Fruit fly (Drosophila melanogaster) whole organism, embryonic: ENCODE measurements around the gene CG7985.

Source experiments
- CG10366 ChIP-seq: fragments of 200-800 bp; sonication (Bioruptor generic); IDR thresholded peaks from 2 replicates; pipeline ENCODE4 v1.3.6; 2022; ENCODE audit warnings: missing biosample characterization, missing genetic modification characterization
- CG10431 ChIP-seq: fragments of 200-800 bp; sonication (Bioruptor generic); optimal IDR thresholded peaks from 3 replicates; lab custom pipeline; 2018; ENCODE audit warnings: missing biosample characterization, mild to moderate bottlenecking, missing genetic modification characterization
- CG11093 ChIP-seq: fragments of 200-800 bp; sonication (Bioruptor generic); IDR thresholded peaks from 3 replicates; pipeline ENCODE4 v1.3.6; 2022; ENCODE audit warnings: missing biosample characterization, missing genetic modification characterization
- CG11456 ChIP-seq: fragments of 200-800 bp; sonication (Bioruptor generic); IDR thresholded peaks from 3 replicates; pipeline ENCODE4 v1.3.6; 2022; ENCODE audit warnings: missing biosample characterization, missing genetic modification characterization
- CG12071 ChIP-seq: fragments of 200-800 bp; sonication (Bioruptor generic); optimal IDR thresholded peaks from 3 replicates; lab custom pipeline; 2018; ENCODE audit warnings: missing biosample characterization, mild to moderate bottlenecking, missing genetic modification characterization
- CG12219 ChIP-seq: fragments of 200-800 bp; sonication (Bioruptor generic); optimal IDR thresholded peaks from 3 replicates; lab custom pipeline; 2018; ENCODE audit warnings: missing biosample characterization, mild to moderate bottlenecking, missing genetic modification characterization
- CG12391 ChIP-seq: fragments of 200-800 bp; sonication (Bioruptor generic); optimal IDR thresholded peaks from 3 replicates; lab custom pipeline; 2018; ENCODE audit warnings: missing biosample characterization, mild to moderate bottlenecking, missing genetic modification characterization, moderate library complexity
- CG14860 ChIP-seq: fragments of 200-800 bp; sonication (Bioruptor generic); IDR thresholded peaks from 3 replicates; pipeline ENCODE4 v1.3.6; 2022; ENCODE audit warnings: missing biosample characterization, missing genetic modification characterization; ENCODE audit not compliant: partially characterized antibody
- CG1603 ChIP-seq: fragments of 200-800 bp; sonication (Bioruptor generic); optimal IDR thresholded peaks from 2 replicates; lab custom pipeline; 2019; ENCODE audit warnings: missing biosample characterization, mild to moderate bottlenecking, missing genetic modification characterization, moderate library complexity
- CG16779 ChIP-seq: fragments of 200-800 bp; sonication (Bioruptor generic); IDR thresholded peaks from 2 replicates; pipeline ENCODE4 v1.3.6; 2022; ENCODE audit warnings: missing biosample characterization, missing genetic modification characterization
- CG17829 ChIP-seq: fragments of 200-800 bp; optimal IDR thresholded peaks from 2 replicates; lab custom pipeline; 2019; ENCODE audit warnings: missing biosample characterization, mild to moderate bottlenecking, missing genetic modification characterization, moderate library complexity
- CG18262 ChIP-seq: fragments of 200-800 bp; optimal IDR thresholded peaks from 3 replicates; lab custom pipeline; 2019; ENCODE audit warnings: missing biosample characterization, mild to moderate bottlenecking, missing genetic modification characterization, moderate library complexity
- CG18599 ChIP-seq: fragments of 200-800 bp; sonication (Bioruptor generic); optimal IDR thresholded peaks from 3 replicates; lab custom pipeline; 2017; ENCODE audit warnings: missing biosample characterization, missing genetic modification characterization, mild to moderate bottlenecking, moderate library complexity, missing genetic modification reagents
- CG2120 ChIP-seq: fragments of 200-800 bp; sonication (Bioruptor generic); optimal IDR thresholded peaks from 3 replicates; lab custom pipeline; 2016; ENCODE audit warnings: missing biosample characterization, missing genetic modification characterization
- CG2678 ChIP-seq: fragments of 200-800 bp; sonication (Bioruptor generic); optimal IDR thresholded peaks from 3 replicates; lab custom pipeline; 2019; ENCODE audit warnings: missing biosample characterization, mild to moderate bottlenecking, missing genetic modification characterization, moderate library complexity
- CG34422 ChIP-seq: fragments of 200-800 bp; sonication (Bioruptor generic); IDR thresholded peaks from 3 replicates; pipeline ENCODE4 v1.3.6; 2022; ENCODE audit warnings: missing biosample characterization, missing genetic modification characterization
- CG8924 ChIP-seq: fragments of 200-800 bp; optimal IDR thresholded peaks from 3 replicates; lab custom pipeline; 2019; ENCODE audit warnings: missing biosample characterization, mild to moderate bottlenecking, missing genetic modification characterization, moderate library complexity
- CG9437 ChIP-seq: fragments of 200-800 bp; sonication (Bioruptor generic); optimal IDR thresholded peaks from 2 replicates; lab custom pipeline; 2018; ENCODE audit warnings: missing biosample characterization, mild to moderate bottlenecking, missing genetic modification characterization
- CoRest ChIP-seq: fragments of 200-800 bp; sonication (Bioruptor generic); optimal IDR thresholded peaks from 3 replicates; lab custom pipeline; 2018; ENCODE audit warnings: missing biosample characterization, mild to moderate bottlenecking, missing genetic modification characterization, moderate library complexity
- D ChIP-seq, 2 experiments: fragments of 200-800 bp in 1 of 2; fragments of >200 bp in 1 of 2; sonication (Bioruptor generic) in 1 of 2; optimal IDR thresholded peaks; 2 replicates in 1 of 2; 3 replicates in 1 of 2; lab custom pipeline; 2017; ENCODE audit warnings: mild to moderate bottlenecking in 1 of 2, missing biosample characterization in 1 of 2, missing genetic modification characterization in 1 of 2, missing genetic modification reagents in 1 of 2
- D19A ChIP-seq: fragments of 200-800 bp; optimal IDR thresholded peaks from 3 replicates; lab custom pipeline; 2019; ENCODE audit warnings: missing biosample characterization, mild to moderate bottlenecking, missing genetic modification characterization, moderate library complexity
- E2f2 ChIP-seq: fragments of 200-800 bp; sonication (Bioruptor generic); IDR thresholded peaks from 2 replicates; pipeline ENCODE4 v1.3.6; 2022; ENCODE audit warnings: missing biosample characterization, missing genetic modification characterization
- Elba2 ChIP-seq: fragments of 200-800 bp; sonication (Bioruptor generic); optimal IDR thresholded peaks from 3 replicates; lab custom pipeline; 2016; ENCODE audit warnings: missing biosample characterization, missing genetic modification characterization
- Fer3 ChIP-seq: fragments of 200-800 bp; sonication (Bioruptor generic); optimal IDR thresholded peaks from 2 replicates; lab custom pipeline; 2018; ENCODE audit warnings: missing biosample characterization, mild to moderate bottlenecking, missing genetic modification characterization, moderate library complexity
- HLHmδ ChIP-seq: fragments of 200-800 bp; sonication (Bioruptor generic); optimal IDR thresholded peaks from 2 replicates; lab custom pipeline; 2018; ENCODE audit warnings: missing biosample characterization, mild to moderate bottlenecking, missing genetic modification characterization, moderate library complexity
- Pdp1 ChIP-seq, 2 experiments: fragments of 200-800 bp; sonication (Bioruptor generic); optimal IDR thresholded peaks; 3 replicates each; lab custom pipeline; 2016; ENCODE audit warnings: missing biosample characterization in 2 of 2, missing genetic modification characterization in 2 of 2, mild to moderate bottlenecking in 1 of 2, moderate library complexity in 1 of 2
- Sry-β ChIP-seq: fragments of 200-800 bp; sonication (Bioruptor generic); optimal IDR thresholded peaks from 2 replicates; lab custom pipeline; 2018; ENCODE audit warnings: missing biosample characterization, mild to moderate bottlenecking, missing genetic modification characterization, moderate library complexity
- Xrp1 ChIP-seq: fragments of 200-800 bp; sonication (Bioruptor generic); IDR thresholded peaks from 2 replicates; pipeline ENCODE4 v1.3.6; 2022; ENCODE audit warnings: missing biosample characterization, missing genetic modification characterization
- az2 ChIP-seq: fragments of 200-800 bp; sonication (Bioruptor generic); optimal IDR thresholded peaks from 3 replicates; lab custom pipeline; 2016; ENCODE audit warnings: missing biosample characterization, missing genetic modification characterization
- bsh ChIP-seq, 2 experiments: fragments of 200-800 bp; sonication (Bioruptor generic); optimal IDR thresholded peaks; 2 replicates each; lab custom pipeline; 2017 to 2018; ENCODE audit warnings: mild to moderate bottlenecking in 2 of 2, missing biosample characterization in 2 of 2, missing genetic modification characterization in 2 of 2, moderate library complexity in 1 of 2
- cg ChIP-seq: fragments of 200-800 bp; sonication (Bioruptor generic); optimal IDR thresholded peaks from 3 replicates; lab custom pipeline; 2019; ENCODE audit warnings: missing biosample characterization, mild to moderate bottlenecking, missing genetic modification characterization, moderate library complexity
- gem ChIP-seq: fragments of 200-800 bp; sonication (Bioruptor generic); optimal IDR thresholded peaks from 2 replicates; lab custom pipeline; 2019; ENCODE audit warnings: missing biosample characterization, mild to moderate bottlenecking, missing genetic modification characterization, moderate library complexity
- insv ChIP-seq, 2 experiments: fragments of 200-800 bp; sonication (Bioruptor generic); optimal IDR thresholded peaks; 3 replicates each; lab custom pipeline; 2016 to 2018; ENCODE audit warnings: missing biosample characterization in 2 of 2, missing genetic modification characterization in 2 of 2
- kni ChIP-seq: fragments of 200-800 bp; sonication (Bioruptor generic); optimal IDR thresholded peaks from 3 replicates; lab custom pipeline; 2017; ENCODE audit warnings: mild to moderate bottlenecking, missing biosample characterization, missing genetic modification reagents, missing genetic modification characterization
- lmd ChIP-seq: fragments of 200-800 bp; sonication (Bioruptor generic); IDR thresholded peaks from 2 replicates; pipeline ENCODE4 v1.3.6; 2022; ENCODE audit warnings: missing biosample characterization, missing genetic modification characterization
- row ChIP-seq: fragments of 200-800 bp; sonication (Bioruptor generic); IDR thresholded peaks from 3 replicates; pipeline ENCODE4 v1.3.6; 2022; ENCODE audit warnings: missing biosample characterization, missing genetic modification characterization
- sd ChIP-seq: fragments of 200-800 bp; sonication (Bioruptor generic); optimal IDR thresholded peaks from 3 replicates; lab custom pipeline; 2018; ENCODE audit warnings: missing biosample characterization, mild to moderate bottlenecking, missing genetic modification characterization, moderate library complexity
- sens ChIP-seq: fragments of 200-800 bp; sonication (Bioruptor generic); peaks from one replicate; lab custom pipeline; 2016; ENCODE audit warnings: missing biosample characterization, missing genetic modification characterization
- vnd ChIP-seq: fragments of 200-800 bp; sonication (Bioruptor generic); IDR thresholded peaks from 3 replicates; pipeline ENCODE4 v1.3.6; 2022; ENCODE audit warnings: missing biosample characterization, missing genetic modification characterization; ENCODE audit not compliant: partially characterized antibody
- wek ChIP-seq: fragments of 200-800 bp; sonication (Bioruptor generic); optimal IDR thresholded peaks from 3 replicates; lab custom pipeline; 2018; ENCODE audit warnings: missing biosample characterization, mild to moderate bottlenecking, missing genetic modification characterization, moderate library complexity

CG7985 gene

dm6 chr3R:18168929-18169350, 30.7 kb upstream of the CG7985 start (continued):
- peak in 1 of 2 experiments; percentile 12 for TF ChIP-seq bsh (GFP tag; optimal IDR thresholded peaks at IDR 0.05; lab: Kevin White, UChicago)
- no peak for TF ChIP-seq CG16779 (GFP tag; lab: Robert Waterston, UW)
- no peak for TF ChIP-seq CG11093
- TF ChIP-seq Pdp1 (GFP tag; optimal IDR thresholded peaks at IDR 0.05; lab: Kevin White, UChicago): peak; percentile 10 to 87
- TF ChIP-seq lmd (GFP tag; lab: Robert Waterston, UW): 0 out of 2 replicates have a peak, but pooled peaks have one; percentile 14
- TF ChIP-seq cg (GFP tag; lab: Kevin White, UChicago): peak; percentile 34
- TF ChIP-seq az2 (GFP tag; lab: Kevin White, UChicago): peak; percentile 9
- no peak for TF ChIP-seq wek (GFP tag; lab: Kevin White, UChicago)
- TF ChIP-seq CG1603 (tag; lab: Kevin White, UChicago): peak; percentile 38
- TF ChIP-seq kni: peak; percentile 61
- TF ChIP-seq CG12071 (GFP tag; lab: Kevin White, UChicago): no peak
- peak; percentile 28; the same call in 1 of the 3 replicates for TF ChIP-seq row
- no peak for TF ChIP-seq CG8924 (tag; lab: Kevin White, UChicago)
- peak; percentile 37 for TF ChIP-seq CG12219 (GFP tag; lab: Kevin White, UChicago)
- peak; percentile 6 for TF ChIP-seq CoRest (tag; lab: Kevin White, UChicago)
- TF ChIP-seq CG34422 (GFP tag; lab: Robert Waterston, UW): 0 out of 3 replicates have a peak, but pooled peaks have one; percentile 36
- TF ChIP-seq insv (GFP tag; optimal IDR thresholded peaks at IDR 0.05; lab: Kevin White, UChicago): peak; percentile 85 to 97
- no peak for TF ChIP-seq CG11456 (GFP tag; lab: Robert Waterston, UW)
- TF ChIP-seq CG18262 (tag; lab: Kevin White, UChicago): peak; percentile 51
- no peak for TF ChIP-seq CG14860 (GFP tag; lab: Robert Waterston, UW)
- peak; percentile 4 for TF ChIP-seq CG12391
- no peak for TF ChIP-seq CG10431 (GFP tag; lab: Kevin White, UChicago)
- TF ChIP-seq sd (tag; lab: Kevin White, UChicago): no peak
- peak; percentile 14 for TF ChIP-seq D19A (tag; lab: Kevin White, UChicago)
- peak; percentile 21 for TF ChIP-seq Fer3 (tag; lab: Kevin White, UChicago)
- TF ChIP-seq sens (GFP tag; lab: Kevin White, UChicago): peak; percentile 79
- TF ChIP-seq vnd (GFP tag; lab: Robert Waterston, UW): no peak
- TF ChIP-seq CG17829 (tag; lab: Kevin White, UChicago): peak; percentile 20
- TF ChIP-seq CG18599: peak; percentile 29
- peak; percentile 9 for TF ChIP-seq gem (tag; lab: Kevin White, UChicago)
- TF ChIP-seq CG9437 (GFP tag; lab: Kevin White, UChicago): peak; percentile 37
- peak; percentile 13 for TF ChIP-seq CG2678 (tag; lab: Kevin White, UChicago)
- TF ChIP-seq CG2120 (GFP tag; lab: Kevin White, UChicago): peak; percentile 22
- no peak for TF ChIP-seq E2f2 (GFP tag; lab: Robert Waterston, UW)
- TF ChIP-seq Sry-β (GFP tag; lab: Kevin White, UChicago): no peak
- TF ChIP-seq HLHmδ (GFP tag; lab: Kevin White, UChicago): no peak
- TF ChIP-seq Elba2: peak; percentile 61
- 0 out of 2 replicates have a peak, but pooled peaks have one; percentile 13 for TF ChIP-seq Xrp1 (GFP tag; lab: Robert Waterston, UW)
- TF ChIP-seq CG10366 (GFP tag; lab: Robert Waterston, UW): no peak
- TF ChIP-seq D (optimal IDR thresholded peaks at IDR 0.05; lab: Kevin White, UChicago): no peak
- no peak for TF ChIP-seq D (GFP tag; optimal IDR thresholded peaks at IDR 0.05; lab: Kevin White, UChicago)
